Worm (Caenorhabditis elegans) whole organism, young adult: ENCODE results near the gene gop-2.

Source experiments
- K11D2.4 ChIP-seq: fragments of 200-800 bp; sonication (Bioruptor generic); IDR thresholded peaks from 2 replicates; pipeline ENCODE4 v1.3.6; 2022; ENCODE audit warnings: missing genetic modification reagents, missing genetic modification characterization, missing compliant biosample characterization
- attf-5 ChIP-seq: fragments of 200-800 bp; sonication (Bioruptor generic); optimal IDR thresholded peaks from 2 replicates; lab custom pipeline; 2018; ENCODE audit warnings: mild to moderate bottlenecking, missing genetic modification characterization, missing compliant biosample characterization
- egl-44 ChIP-seq: fragments of 200-800 bp; sonication (Bioruptor generic); IDR thresholded peaks from 2 replicates; pipeline ENCODE4 v1.3.6; 2022; ENCODE audit warnings: missing genetic modification reagents, missing genetic modification characterization, missing compliant biosample characterization
- hmg-1.2 ChIP-seq: fragments of 200-800 bp; sonication (Bioruptor generic); IDR thresholded peaks from 2 replicates; pipeline ENCODE4 v1.3.6; 2022; ENCODE audit warnings: missing genetic modification reagents, missing genetic modification characterization, missing compliant biosample characterization
- madf-8 ChIP-seq: fragments of 200-800 bp; sonication (Bioruptor generic); conservative IDR thresholded peaks from 2 replicates; pipeline ENCODE4 v1.3.6; 2022; ENCODE audit warnings: missing genetic modification reagents, missing genetic modification characterization, missing compliant biosample characterization
- snpc-4 ChIP-seq, 5 experiments: fragments of 150-350 bp in 1 of 5; sonication (generic microtip) in 4 of 5; optimal IDR thresholded peaks; 2 replicates each; lab custom pipeline; 2014 to 2018; ENCODE audit warnings: missing genetic modification characterization in 5 of 5, missing biosample characterization in 3 of 5, antibody characterized with exemption in 2 of 5, mild to moderate bottlenecking in 2 of 5, missing compliant biosample characterization in 2 of 5, missing genotype in 2 of 5, moderate library complexity in 2 of 5, missing genetic modification reagents in 1 of 5
- unc-62 ChIP-seq: fragments of 150-350 bp; optimal IDR thresholded peaks from 2 replicates; lab custom pipeline; 2014; ENCODE audit warnings: missing biosample characterization, missing genetic modification reagents, missing genetic modification characterization

DNA sequence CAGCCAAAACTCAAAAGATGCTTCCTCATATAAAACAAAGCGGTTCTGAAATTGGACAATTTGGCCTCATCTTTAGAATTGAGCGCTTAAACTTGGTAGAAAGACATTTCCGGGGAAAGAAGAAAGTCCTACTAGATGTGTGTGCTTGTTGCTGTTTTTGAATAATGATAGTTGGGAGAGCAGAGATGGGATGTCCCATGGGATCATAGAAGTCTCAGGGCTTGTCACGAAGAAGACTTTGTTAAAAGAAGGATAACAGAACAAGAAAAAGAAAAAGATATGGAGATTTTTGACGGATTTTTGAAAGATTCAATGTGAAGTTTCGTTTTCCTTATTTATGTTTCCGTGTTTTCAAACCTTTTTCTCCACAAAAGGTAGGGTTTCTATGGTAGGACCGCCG is 40.1 kb upstream of the gop-2 start, which contains the start of gene ZC155.2:
- no peak for TF ChIP-seq snpc-4 (GFP tag; optimal IDR thresholded peaks at IDR 0.05; lab: Kevin White, UChicago)
- TF ChIP-seq snpc-4 (tag; optimal IDR thresholded peaks at IDR 0.05; lab: Kevin White, UChicago) = no peak
- TF ChIP-seq madf-8 (GFP tag; lab: Robert Waterston, UW) = no peak
- TF ChIP-seq egl-44 (GFP tag; lab: Robert Waterston, UW) = no peak
- TF ChIP-seq hmg-1.2 (GFP tag; lab: Robert Waterston, UW) = no peak
- no peak for TF ChIP-seq K11D2.4 (GFP tag; lab: Robert Waterston, UW)
- TF ChIP-seq unc-62 (GFP tag; lab: Kevin White, UChicago) = no peak
- TF ChIP-seq attf-5 (GFP tag; lab: Kevin White, UChicago) = no peak
